Worm (Caenorhabditis elegans) whole organism, mixed stage, embryonic: ENCODE measurements around the gene K08C7.7.

ENCODE experiments used
- ceh-39 ChIP-seq: fragments of 150-350 bp; optimal IDR thresholded peaks from 2 replicates; lab custom pipeline; 2014; ENCODE audit warnings: missing biosample characterization, missing genetic modification characterization
- ceh-43 ChIP-seq: fragments of 200-800 bp; sonication (Bioruptor generic); optimal IDR thresholded peaks from 2 replicates; lab custom pipeline; 2018; ENCODE audit warnings: mild to moderate bottlenecking, missing genetic modification characterization, moderate library complexity, missing compliant biosample characterization
- ces-1 ChIP-seq: fragments of 150-350 bp; optimal IDR thresholded peaks from 2 replicates; lab custom pipeline; 2014; ENCODE audit warnings: missing biosample characterization, missing genetic modification reagents, missing genetic modification characterization
- elt-1 ChIP-seq: sonication (generic microtip); optimal IDR thresholded peaks from 2 replicates; lab custom pipeline; 2017; ENCODE audit warnings: missing genetic modification characterization, mild to moderate bottlenecking, missing compliant biosample characterization, antibody characterized with exemption, moderate library complexity, borderline replicate concordance; ENCODE audit not compliant: insufficient read depth
- elt-3 ChIP-seq: fragments of 150-350 bp; optimal IDR thresholded peaks from 2 replicates; lab custom pipeline; 2014; ENCODE audit warnings: missing biosample characterization, missing genetic modification characterization
- lsy-2 ChIP-seq: fragments of 150-350 bp; optimal IDR thresholded peaks from 2 replicates; lab custom pipeline; 2014; ENCODE audit warnings: missing biosample characterization, missing genetic modification characterization
- mls-2 ChIP-seq: sonication (generic microtip); optimal IDR thresholded peaks from 2 replicates; lab custom pipeline; 2016; ENCODE audit warnings: mild to moderate bottlenecking, missing genetic modification characterization, moderate library complexity, missing compliant biosample characterization
- nhr-2 ChIP-seq: fragments of 150-350 bp; optimal IDR thresholded peaks from 2 replicates; lab custom pipeline; 2014; ENCODE audit warnings: missing biosample characterization, missing genetic modification characterization
- snpc-4 ChIP-seq: fragments of 150-350 bp; optimal IDR thresholded peaks from 2 replicates; lab custom pipeline; 2014; ENCODE audit warnings: missing biosample characterization, missing genetic modification characterization
- unc-120 ChIP-seq: sonication (generic microtip); optimal IDR thresholded peaks from 2 replicates; lab custom pipeline; 2017; ENCODE audit warnings: missing genetic modification characterization, missing compliant biosample characterization; ENCODE audit not compliant: poor library complexity, severe bottlenecking
- unc-62 ChIP-seq: fragments of 150-350 bp; optimal IDR thresholded peaks from 2 replicates; lab custom pipeline; 2014; ENCODE audit warnings: missing biosample characterization, missing genetic modification reagents, missing genetic modification characterization
- ztf-11 ChIP-seq: fragments of 150-350 bp; optimal IDR thresholded peaks from 2 replicates; lab custom pipeline; 2014; ENCODE audit warnings: missing biosample characterization, missing genetic modification characterization

DNA sequence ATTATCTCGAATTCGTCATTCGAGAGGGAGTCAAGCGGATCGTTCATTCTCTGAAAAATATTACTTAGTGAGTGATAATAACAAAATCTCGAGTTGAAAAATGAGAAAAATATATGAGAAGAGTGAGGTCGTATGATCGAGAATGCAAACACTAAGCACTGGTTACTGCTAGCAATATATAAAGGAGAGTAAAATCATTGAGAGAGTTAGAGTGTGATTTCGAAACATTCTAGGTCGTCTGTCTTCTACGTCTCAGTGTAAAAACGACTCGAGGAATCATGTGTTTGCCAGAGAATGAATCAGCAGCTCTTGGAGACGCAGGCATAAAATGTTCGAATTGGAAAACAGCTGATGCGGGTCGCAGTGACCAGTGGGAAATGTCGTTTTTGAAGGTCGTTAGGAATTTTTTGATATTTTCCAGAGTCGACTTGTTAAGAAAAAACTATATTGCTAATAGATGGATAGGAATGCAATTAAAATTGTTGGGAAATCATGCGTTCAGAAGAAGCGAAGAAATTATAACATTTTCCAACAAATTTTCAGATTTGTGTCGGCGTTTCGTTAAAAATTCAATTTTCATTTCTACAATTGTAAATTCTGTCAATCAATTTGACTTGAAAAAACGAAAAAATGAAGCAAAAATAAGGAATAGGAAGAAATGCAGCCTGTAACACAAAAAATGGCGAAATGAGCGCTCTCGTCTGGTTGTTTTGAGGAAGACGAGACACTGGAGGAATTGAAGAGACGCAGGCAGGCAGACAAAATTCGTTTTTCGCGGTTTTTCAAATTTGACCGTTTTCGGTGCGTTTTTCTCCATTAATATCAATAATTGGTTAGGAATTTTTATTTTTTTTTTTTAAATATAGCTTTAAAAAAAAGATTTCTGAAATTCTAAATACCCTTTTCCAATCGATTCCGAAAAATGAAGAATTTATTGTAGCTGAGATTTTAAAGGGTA is 33.1 kb downstream of the K08C7.7 start, which contains the start of gene allo-1:
- TF ChIP-seq snpc-4 (tag; lab: Kevin White, UChicago) (no peak), lsy-2 (tag; lab: Kevin White, UChicago) (peak; percentile 10), ztf-11 (tag; lab: Kevin White, UChicago) (no peak), mls-2 (tag; lab: Kevin White, UChicago) (no peak), ces-1 (no peak), unc-62 (GFP tag; lab: Kevin White, UChicago) (no peak), elt-3 (no peak), ceh-39 (tag; lab: Kevin White, UChicago) (no peak), ceh-43 (GFP tag; lab: Kevin White, UChicago) (no peak), nhr-2 (tag; lab: Kevin White, UChicago) (no peak), unc-120 (tag; lab: Kevin White, UChicago) (no peak), elt-1 (no peak)
